Worm (Caenorhabditis elegans): Measurements from ENCODE around the gene Y39A3CL.7.

The Y39A3CL.7 gene

DNA sequence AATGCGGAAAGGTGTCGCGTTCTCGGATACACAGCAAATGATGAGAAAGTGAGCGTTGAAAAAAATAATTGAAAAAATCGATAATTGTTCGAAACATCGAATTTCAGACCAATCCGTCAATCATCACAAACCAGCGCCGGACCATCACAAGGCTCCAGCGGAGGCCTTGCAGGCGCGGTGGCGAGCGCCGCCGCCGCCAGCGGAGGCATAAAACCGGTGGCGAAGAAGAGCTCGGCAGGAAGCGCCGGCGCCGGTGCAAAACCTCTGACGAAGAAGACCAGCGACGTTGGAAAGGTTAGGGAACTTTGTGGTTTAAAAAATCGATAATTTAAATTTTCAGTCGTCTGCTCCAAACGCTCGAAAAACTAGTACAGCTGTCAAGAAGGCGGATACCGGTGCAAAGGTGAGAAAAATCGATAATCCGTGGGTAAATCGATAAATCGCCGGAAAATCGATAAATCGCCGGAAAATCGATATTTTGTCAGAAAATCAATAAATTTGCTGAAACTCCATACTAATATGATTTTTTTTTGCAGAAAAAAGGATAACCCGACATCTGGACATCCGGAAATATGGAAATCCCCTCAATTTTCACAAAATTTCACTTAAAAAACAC lies 18.4 kb upstream of the Y39A3CL.7 start (continued):
- TF ChIP-seq atf-7 (tag; optimal IDR thresholded peaks at IDR 0.05): no peak
- peak; percentile 93 for TF ChIP-seq zfh-2 (GFP tag; conservative IDR thresholded peaks at IDR 0.05)
- 0 out of 2 replicates have a peak, but pooled peaks have one; percentile 33 for TF ChIP-seq mcd-1 (GFP tag; IDR thresholded peaks at IDR 0.05)
- no peak for TF ChIP-seq hmg-1.2 (GFP tag; IDR thresholded peaks at IDR 0.05)
- no peak for TF ChIP-seq gei-17 (GFP tag; optimal IDR thresholded peaks at IDR 0.05)
- no peak for TF ChIP-seq hlh-26 (GFP tag; conservative IDR thresholded peaks at IDR 0.05)

DNA sequence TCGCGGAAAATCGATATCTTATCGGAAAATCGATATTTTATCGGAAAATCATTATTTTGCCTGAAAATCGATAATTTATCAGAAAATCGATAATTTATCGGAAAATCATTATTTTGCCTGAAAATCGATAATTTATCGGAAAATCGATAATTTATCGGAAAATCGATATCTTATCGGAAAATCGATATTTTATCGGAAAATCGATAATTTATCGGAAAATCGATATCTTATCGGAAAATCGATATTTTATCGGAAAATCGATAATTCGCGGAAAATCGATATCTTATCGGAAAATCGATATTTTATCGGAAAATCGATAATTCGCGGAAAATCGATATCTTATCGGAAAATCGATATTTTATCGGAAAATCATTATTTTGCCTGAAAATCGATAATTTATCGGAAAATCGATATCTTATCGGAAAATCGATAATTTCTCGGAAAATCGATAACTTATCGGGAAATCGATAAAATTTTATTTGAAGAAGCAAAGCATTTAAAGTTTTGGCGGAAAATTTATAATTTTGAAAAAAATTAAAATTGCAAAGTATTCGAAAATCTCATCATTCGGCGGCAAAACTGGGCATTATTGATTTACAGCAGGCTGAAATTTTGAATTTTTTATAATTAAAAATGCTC lies 17.3 kb upstream of the Y39A3CL.7 start:
- peak; percentile 59; the same call in 1 of the 2 replicates for TF ChIP-seq K11D2.4 (GFP tag; IDR thresholded peaks at IDR 0.05)

DNA sequence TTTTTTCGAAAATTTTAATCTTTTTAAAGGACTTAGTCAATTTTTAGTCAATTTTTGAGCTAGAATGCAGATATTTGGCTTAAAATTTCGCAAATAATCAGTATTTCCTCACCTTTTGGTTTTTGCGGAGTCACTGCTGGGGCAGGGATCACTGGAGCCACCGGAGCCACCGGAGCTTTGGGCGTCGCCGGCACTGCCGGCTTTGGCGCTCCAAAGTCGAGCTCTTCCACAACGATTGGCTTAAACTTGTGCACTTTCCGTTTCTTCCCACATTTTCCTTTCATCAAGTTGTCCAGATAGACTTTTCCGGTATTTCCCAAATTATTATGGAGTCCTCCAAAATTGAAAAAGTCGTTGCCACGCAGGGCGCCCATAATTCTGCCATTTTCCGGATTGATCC lies 10.4 kb upstream of the Y39A3CL.7 start:
- TF ChIP-seq zfh-2 (GFP tag; conservative IDR thresholded peaks at IDR 0.05) (peak; percentile 50), somi-1 (GFP tag; optimal IDR thresholded peaks at IDR 0.05) (no peak)

DNA sequence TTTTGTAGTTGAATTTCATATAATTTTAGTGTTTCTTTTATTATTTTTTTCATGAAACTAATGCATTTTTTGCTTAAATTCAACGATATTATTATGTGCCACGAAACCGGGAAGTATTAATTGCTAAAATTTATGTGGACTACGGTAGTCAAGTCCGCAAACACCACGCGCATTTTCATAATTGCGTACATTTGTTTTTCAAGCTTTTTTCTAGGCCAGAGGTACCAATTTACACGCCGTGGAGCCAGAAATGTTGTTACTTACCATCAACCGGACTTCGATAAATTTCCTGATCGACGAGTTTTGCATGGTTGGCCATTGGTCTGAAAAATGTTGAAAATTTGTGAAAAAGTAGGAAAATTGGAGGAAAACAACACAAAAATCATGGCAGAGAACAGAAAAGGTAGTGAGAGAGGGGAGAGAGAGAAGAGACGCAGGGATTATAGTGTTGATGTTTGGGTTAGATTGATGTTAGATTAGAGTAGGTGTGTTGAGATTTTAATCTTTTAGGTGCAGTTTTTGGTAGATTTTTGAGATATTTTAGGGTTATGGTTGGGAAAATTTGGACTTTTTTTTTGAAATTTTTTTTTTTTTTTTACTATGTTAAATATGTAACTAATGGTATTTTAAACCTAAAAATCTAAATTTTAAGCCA lies 6.6 kb upstream of the Y39A3CL.7 start, which contains the start of gene clp-4:
clp-4 (minus strand) TSS at position 323 of the 655 bp plus-strand sequence.
- TF ChIP-seq hmg-1.2 (GFP tag; IDR thresholded peaks at IDR 0.05): peak; percentile 6; the same call in 1 of the 2 replicates
- no peak for TF ChIP-seq hrde-1 (tag; optimal IDR thresholded peaks at IDR 0.05; ENCODE audit: borderline replicate concordance)
- TF ChIP-seq dpl-1 (GFP tag; optimal IDR thresholded peaks at IDR 0.05): no peak
- TF ChIP-seq F23B12.7 (tag; optimal IDR thresholded peaks at IDR 0.05; ENCODE audit: insufficient read depth): no peak
- TF ChIP-seq ceh-40 (GFP tag; IDR thresholded peaks at IDR 0.05): no peak
- no peak for TF ChIP-seq lin-40 (tag; optimal IDR thresholded peaks at IDR 0.05)
- no peak for TF ChIP-seq Y53G8AR.9 (GFP tag; conservative IDR thresholded peaks at IDR 0.05)

DNA sequence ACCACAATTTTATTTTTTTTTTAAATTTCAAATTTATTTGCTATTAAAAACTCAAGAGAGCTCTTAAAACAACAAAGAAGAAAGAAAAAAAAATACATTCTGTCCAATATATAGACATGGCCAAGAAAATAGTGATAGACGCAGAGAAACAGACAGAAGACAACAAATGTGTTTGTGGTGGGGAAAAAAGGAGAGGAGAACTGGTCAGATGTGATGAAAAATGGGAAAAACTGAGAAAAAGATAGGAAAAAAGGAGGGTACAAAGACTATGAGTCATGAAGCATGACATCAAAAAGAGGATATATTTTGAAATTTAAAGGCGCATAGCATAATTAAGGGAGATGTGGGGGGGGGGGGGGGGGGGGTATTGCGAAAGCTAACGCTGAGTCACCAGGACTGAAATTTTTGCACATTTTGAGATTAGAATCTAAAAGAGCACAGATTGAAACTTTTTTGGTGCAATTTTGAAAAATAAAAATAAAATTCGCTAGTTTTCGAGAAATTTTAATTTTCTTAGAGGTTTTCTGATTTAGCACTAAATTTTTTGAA lies 5.6 kb upstream of the Y39A3CL.7 start:
- TF ChIP-seq tbp1 (GFP tag; optimal IDR thresholded peaks at IDR 0.05): no peak
- peak; percentile 62 for TF ChIP-seq attf-5 (GFP tag; optimal IDR thresholded peaks at IDR 0.05)
- TF ChIP-seq cebp-1 (GFP tag; IDR thresholded peaks at IDR 0.05): peak; percentile 82
- peak; percentile 95 for TF ChIP-seq cebp-1 (tag; optimal IDR thresholded peaks at IDR 0.05)
- TF ChIP-seq T07F8.4 (tag; optimal IDR thresholded peaks at IDR 0.05): no peak
- TF ChIP-seq mxl-1 (tag; optimal IDR thresholded peaks at IDR 0.05): no peak
- no peak for TF ChIP-seq mel-28 (tag; optimal IDR thresholded peaks at IDR 0.05; ENCODE audit: borderline replicate concordance)
- TF ChIP-seq zfh-2 (GFP tag; conservative IDR thresholded peaks at IDR 0.05): 0 out of 2 replicates have a peak, but pooled peaks have one; percentile 27
- TF ChIP-seq B0336.3 (GFP tag; IDR thresholded peaks at IDR 0.05): no peak
- no peak for TF ChIP-seq ceh-27 (GFP tag; optimal IDR thresholded peaks at IDR 0.05)
- peak; percentile 6 for TF ChIP-seq K12H6.12 (tag; optimal IDR thresholded peaks at IDR 0.05)
- TF ChIP-seq lsy-27 (tag; optimal IDR thresholded peaks at IDR 0.05; ENCODE audit: borderline replicate concordance, insufficient read depth): no peak
- no peak for TF ChIP-seq ceh-79 (tag; optimal IDR thresholded peaks at IDR 0.05)
- no peak for TF ChIP-seq ccch-3 (GFP tag; optimal IDR thresholded peaks at IDR 0.05)
- TF ChIP-seq B0035.1 (tag; optimal IDR thresholded peaks at IDR 0.05): no peak
- TF ChIP-seq xnd-1 (tag; optimal IDR thresholded peaks at IDR 0.05): no peak
- no peak for TF ChIP-seq Y79H2A.3 (GFP tag; conservative IDR thresholded peaks at IDR 0.05)
- no peak for TF ChIP-seq attf-6 (GFP tag; IDR thresholded peaks at IDR 0.05)
- peak; percentile 67; the same call in 1 of the 2 replicates for TF ChIP-seq hmg-1.2 (GFP tag; IDR thresholded peaks at IDR 0.05)
- TF ChIP-seq ztf-18 (tag; optimal IDR thresholded peaks at IDR 0.05): no peak
- TF ChIP-seq somi-1 (GFP tag; optimal IDR thresholded peaks at IDR 0.05): peak; percentile 36
- TF ChIP-seq tlf-1 (GFP tag; optimal IDR thresholded peaks at IDR 0.05): no peak
- TF ChIP-seq ets-4 (GFP tag; optimal IDR thresholded peaks at IDR 0.05): no peak
- TF ChIP-seq gei-17 (GFP tag; optimal IDR thresholded peaks at IDR 0.05): no peak
